Worm (Caenorhabditis elegans) whole organism, late embryonic: Measurements from ENCODE around the gene Y71H2AM.1.

Experiments used
- C08G9.2 ChIP-seq: sonication (generic microtip); optimal IDR thresholded peaks from 2 replicates; lab custom pipeline; 2016; ENCODE audit warnings: mild to moderate bottlenecking, missing genetic modification characterization, moderate library complexity, missing compliant biosample characterization
- C38D4.7 ChIP-seq: fragments of 200-800 bp; sonication (Bioruptor generic); optimal IDR thresholded peaks from 2 replicates; lab custom pipeline; 2018; ENCODE audit warnings: mild to moderate bottlenecking, missing genetic modification characterization, moderate library complexity, missing compliant biosample characterization
- K02D7.2 ChIP-seq: sonication (generic microtip); optimal IDR thresholded peaks from 2 replicates; lab custom pipeline; 2017; ENCODE audit warnings: mild to moderate bottlenecking, missing genetic modification characterization, missing compliant biosample characterization
- T23F11.4 ChIP-seq: fragments of 200-800 bp; sonication (Bioruptor generic); optimal IDR thresholded peaks from 2 replicates; lab custom pipeline; 2018; ENCODE audit warnings: mild to moderate bottlenecking, missing genetic modification characterization, missing compliant biosample characterization
- Y22D7AL.16 ChIP-seq: sonication (generic microtip); optimal IDR thresholded peaks from 2 replicates; lab custom pipeline; 2016; ENCODE audit warnings: missing genetic modification characterization, missing compliant biosample characterization
- ceh-14 ChIP-seq: sonication (generic microtip); optimal IDR thresholded peaks from 2 replicates; lab custom pipeline; 2016; ENCODE audit warnings: missing genotype, missing genetic modification characterization, missing compliant biosample characterization
- ceh-18 ChIP-seq: sonication (generic microtip); optimal IDR thresholded peaks from 2 replicates; lab custom pipeline; 2016; ENCODE audit warnings: missing genetic modification characterization, missing compliant biosample characterization
- ceh-19 ChIP-seq: fragments of 200-800 bp; sonication (Bioruptor generic); optimal IDR thresholded peaks from 2 replicates; lab custom pipeline; 2018; ENCODE audit warnings: mild to moderate bottlenecking, missing genetic modification characterization, missing compliant biosample characterization
- ceh-22 ChIP-seq: sonication (generic microtip); optimal IDR thresholded peaks from 2 replicates; lab custom pipeline; 2017; ENCODE audit warnings: missing biosample characterization, missing genetic modification characterization
- ceh-48 ChIP-seq: sonication (generic microtip); optimal IDR thresholded peaks from 2 replicates; lab custom pipeline; 2016; ENCODE audit warnings: missing genetic modification characterization, inconsistent platforms, missing compliant biosample characterization
- ceh-6 ChIP-seq: fragments of 200-800 bp; sonication (Bioruptor generic); optimal IDR thresholded peaks from 2 replicates; lab custom pipeline; 2018; ENCODE audit warnings: mild to moderate bottlenecking, missing genetic modification characterization, missing compliant biosample characterization
- ceh-9 ChIP-seq: sonication (generic microtip); optimal IDR thresholded peaks from 2 replicates; lab custom pipeline; 2016; ENCODE audit warnings: mild to moderate bottlenecking, missing genetic modification characterization, inconsistent platforms, missing compliant biosample characterization
- dmd-4 ChIP-seq: sonication (generic microtip); optimal IDR thresholded peaks from 2 replicates; lab custom pipeline; 2016; ENCODE audit warnings: borderline replicate concordance, missing genetic modification characterization, missing compliant biosample characterization
- elt-2 ChIP-seq: sonication (generic microtip); optimal IDR thresholded peaks from 2 replicates; lab custom pipeline; 2016; ENCODE audit warnings: missing genetic modification reagents, missing genetic modification characterization, missing compliant biosample characterization
- ets-4 ChIP-seq: sonication (generic microtip); optimal IDR thresholded peaks from 2 replicates; lab custom pipeline; 2016; ENCODE audit warnings: missing genetic modification characterization, missing compliant biosample characterization
- fax-1 ChIP-seq: sonication (generic microtip); optimal IDR thresholded peaks from 2 replicates; lab custom pipeline; 2016; ENCODE audit warnings: missing genotype, missing genetic modification characterization, missing compliant biosample characterization
- fkh-6 ChIP-seq: sonication (generic microtip); optimal IDR thresholded peaks from 2 replicates; lab custom pipeline; 2016; ENCODE audit warnings: missing genetic modification characterization, missing compliant biosample characterization
- hlh-13 ChIP-seq: fragments of 200-800 bp; sonication (Bioruptor generic); optimal IDR thresholded peaks from 2 replicates; lab custom pipeline; 2018; ENCODE audit warnings: mild to moderate bottlenecking, missing genetic modification characterization, missing compliant biosample characterization
- lin-11 ChIP-seq: fragments of 200-800 bp; sonication (Bioruptor generic); optimal IDR thresholded peaks from 2 replicates; lab custom pipeline; 2018; ENCODE audit warnings: mild to moderate bottlenecking, missing genetic modification characterization, missing compliant biosample characterization
- madf-2 ChIP-seq: sonication (generic microtip); optimal IDR thresholded peaks from 2 replicates; lab custom pipeline; 2017; ENCODE audit warnings: missing genetic modification characterization, missing compliant biosample characterization
- nhr-232 ChIP-seq: sonication (generic microtip); optimal IDR thresholded peaks from 2 replicates; lab custom pipeline; 2016; ENCODE audit warnings: missing genetic modification characterization, missing compliant biosample characterization
- odd-2 ChIP-seq: sonication (generic microtip); optimal IDR thresholded peaks from 2 replicates; lab custom pipeline; 2017; ENCODE audit warnings: antibody characterized with exemption, mild to moderate bottlenecking, missing genetic modification characterization, missing compliant biosample characterization
- pag-3 ChIP-seq: sonication (generic microtip); optimal IDR thresholded peaks from 2 replicates; lab custom pipeline; 2016; ENCODE audit warnings: missing compliant biosample characterization, missing genetic modification characterization, borderline replicate concordance
- pha-4 ChIP-seq: fragments of 150-350 bp; optimal IDR thresholded peaks from 2 replicates; lab custom pipeline; 2018; ENCODE audit warnings: missing biosample characterization, missing genetic modification reagents, missing genetic modification characterization
- pqm-1 ChIP-seq: sonication (generic microtip); optimal IDR thresholded peaks from 2 replicates; lab custom pipeline; 2016; ENCODE audit warnings: missing genetic modification characterization, missing compliant biosample characterization
- pros-1 ChIP-seq: fragments of 150-350 bp; optimal IDR thresholded peaks from 2 replicates; lab custom pipeline; 2014; ENCODE audit warnings: missing biosample characterization, missing genetic modification reagents, missing genetic modification characterization
- rnt-1 ChIP-seq: sonication (generic microtip); optimal IDR thresholded peaks from 2 replicates; lab custom pipeline; 2016; ENCODE audit warnings: missing genetic modification characterization, missing compliant biosample characterization
- sdc-2 ChIP-seq: sonication (generic microtip); optimal IDR thresholded peaks from 2 replicates; lab custom pipeline; 2016; ENCODE audit warnings: missing genotype, missing genetic modification characterization, missing compliant biosample characterization
- sox-2 ChIP-seq: fragments of 200-800 bp; sonication (Bioruptor generic); IDR thresholded peaks from 2 replicates; pipeline ENCODE4 v1.3.6; 2022; ENCODE audit warnings: missing genetic modification reagents, missing genetic modification characterization, missing compliant biosample characterization
- sox-4 ChIP-seq: sonication (generic microtip); optimal IDR thresholded peaks from 2 replicates; lab custom pipeline; 2017; ENCODE audit warnings: mild to moderate bottlenecking, missing genetic modification characterization, inconsistent platforms, missing compliant biosample characterization
- tbx-2 ChIP-seq: sonication (generic microtip); optimal IDR thresholded peaks from 2 replicates; lab custom pipeline; 2016; ENCODE audit warnings: missing genetic modification characterization, missing compliant biosample characterization
- ttx-3 ChIP-seq: sonication (generic microtip); optimal IDR thresholded peaks from 2 replicates; lab custom pipeline; 2016; ENCODE audit warnings: missing genetic modification reagents, missing genetic modification characterization, missing compliant biosample characterization
- unc-86 ChIP-seq: sonication (generic microtip); optimal IDR thresholded peaks from 2 replicates; lab custom pipeline; 2016; ENCODE audit warnings: missing genetic modification characterization, missing compliant biosample characterization
- zip-5 ChIP-seq: sonication (generic microtip); optimal IDR thresholded peaks from 2 replicates; lab custom pipeline; 2016; ENCODE audit warnings: missing genetic modification characterization, missing compliant biosample characterization

Y71H2AM.1 gene

DNA sequence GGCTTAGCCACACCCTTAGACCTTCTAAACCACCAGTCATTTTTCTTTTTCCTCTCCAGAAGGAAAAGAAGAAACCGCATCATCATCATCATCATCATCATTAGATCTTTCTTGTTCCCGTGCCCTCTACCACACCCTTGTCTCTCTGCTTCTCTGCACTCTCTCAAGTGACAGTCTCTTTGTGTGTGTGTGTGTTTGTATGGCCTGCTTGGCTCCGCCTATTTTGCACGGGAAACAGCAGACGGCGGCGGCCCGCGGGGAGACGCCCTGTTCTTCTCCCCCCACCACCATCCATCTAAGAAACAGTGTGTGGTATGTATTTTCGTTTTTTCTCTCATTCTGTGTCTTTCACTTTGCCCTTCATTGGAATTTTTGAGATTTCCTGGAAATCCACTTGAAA, 44.9 kb downstream of the Y71H2AM.1 start (continued):
- TF ChIP-seq ceh-6 (GFP tag; lab: Kevin White, UChicago) (no peak), ttx-3 (tag; lab: Kevin White, UChicago) (no peak), madf-2 (no peak), pqm-1 (no peak), rnt-1 (peak; percentile 60), C08G9.2 (tag; lab: Kevin White, UChicago) (no peak), ceh-22 (tag; lab: Kevin White, UChicago) (no peak), pag-3 (tag; lab: Kevin White, UChicago) (no peak), unc-86 (no peak), elt-2 (tag; lab: Kevin White, UChicago) (no peak), ceh-19 (no peak)

DNA sequence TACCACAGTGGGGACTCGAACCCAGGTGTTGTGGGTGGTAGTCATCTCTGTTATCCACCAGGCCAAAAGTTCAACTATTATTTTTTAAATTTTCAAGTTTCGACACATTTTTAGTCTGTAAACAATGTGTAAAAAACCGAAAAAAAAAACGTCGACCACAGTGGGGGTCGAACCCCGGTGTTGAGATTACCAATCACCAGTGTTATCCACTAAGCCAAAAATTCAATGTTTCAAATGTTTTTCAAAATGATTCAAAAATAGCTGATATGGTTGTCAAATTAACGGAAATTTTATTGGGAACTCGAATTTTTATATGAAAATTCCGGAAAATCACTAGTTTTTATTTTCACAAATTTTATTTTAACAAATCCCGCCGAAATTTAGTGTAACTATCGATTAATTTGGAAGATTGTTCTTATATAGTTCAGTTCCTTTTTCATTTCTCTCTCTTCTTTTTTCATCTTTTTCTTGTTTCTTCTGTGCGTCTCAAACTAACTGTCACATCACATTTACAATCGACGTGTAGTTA, 46.3 kb downstream of the Y71H2AM.1 start:
- no peak for TF ChIP-seq ceh-19
- TF ChIP-seq ceh-14 (tag; lab: Kevin White, UChicago) = no peak
- no peak for TF ChIP-seq fkh-6 (tag; lab: Kevin White, UChicago)
- TF ChIP-seq C08G9.2 (tag; lab: Kevin White, UChicago) = no peak
- TF ChIP-seq unc-86 = no peak
- TF ChIP-seq ets-4 (tag; lab: Kevin White, UChicago) = no peak
- TF ChIP-seq K02D7.2 = no peak
- no peak for TF ChIP-seq elt-2 (tag; lab: Kevin White, UChicago)
- no peak for TF ChIP-seq hlh-13
- no peak for TF ChIP-seq pros-1 (tag; lab: Kevin White, UChicago)
- no peak for TF ChIP-seq Y22D7AL.16 (tag; lab: Kevin White, UChicago)
- no peak for TF ChIP-seq T23F11.4 (GFP tag; lab: Kevin White, UChicago)
- TF ChIP-seq dmd-4 (tag; lab: Kevin White, UChicago) = no peak
- no peak for TF ChIP-seq odd-2 (tag; lab: Kevin White, UChicago)
- TF ChIP-seq pha-4 (tag; lab: Kevin White, UChicago) = no peak
- TF ChIP-seq zip-5 (tag; lab: Kevin White, UChicago) = no peak
- TF ChIP-seq ceh-48 (tag; lab: Kevin White, UChicago) = no peak

DNA sequence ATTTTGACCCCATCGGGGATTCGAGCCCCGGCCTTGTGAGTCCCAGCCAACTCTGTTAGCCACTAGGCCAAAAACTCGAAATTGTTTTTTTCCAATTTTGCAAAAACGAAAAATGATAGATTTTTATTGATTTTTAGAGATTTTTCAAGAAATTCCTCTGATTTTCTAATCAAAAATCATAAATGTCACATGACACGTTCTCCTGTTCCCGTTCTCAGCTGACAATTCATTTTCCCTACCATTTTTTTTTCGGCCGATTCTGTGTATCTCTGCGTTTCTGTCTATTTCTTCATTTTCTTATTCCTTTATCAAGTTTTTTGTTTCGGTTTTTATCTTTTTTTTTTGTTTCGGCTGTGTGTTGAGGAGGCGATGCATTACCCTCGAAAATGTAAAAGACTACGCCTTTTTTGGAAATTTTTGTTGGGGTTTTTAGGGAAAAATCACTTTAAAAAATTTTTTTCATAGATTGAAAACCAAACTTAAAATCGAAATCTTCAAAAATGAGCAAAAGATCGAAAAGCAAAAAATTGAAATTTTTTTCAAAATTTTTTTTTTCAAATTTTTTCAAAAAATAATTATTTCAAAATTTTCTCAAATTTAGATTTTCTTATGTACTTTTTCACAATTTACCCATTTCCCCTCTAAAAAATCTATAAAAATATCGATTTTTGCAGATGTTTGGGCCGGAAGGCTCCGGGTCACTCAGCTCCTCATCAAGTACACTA, 47.4 kb downstream of the Y71H2AM.1 start, which contains the start of gene klf-1:
Gene klf-1, plus strand, starts transcription at position 675 of the 725 bp plus-strand sequence.
- no peak for TF ChIP-seq pros-1 (tag; lab: Kevin White, UChicago)
- no peak for TF ChIP-seq C38D4.7 (GFP tag; lab: Kevin White, UChicago)
- no peak for TF ChIP-seq ceh-9 (tag; lab: Kevin White, UChicago)
- no peak for TF ChIP-seq ceh-18 (tag; lab: Kevin White, UChicago)
- no peak for TF ChIP-seq fax-1 (tag; lab: Kevin White, UChicago)
- no peak for TF ChIP-seq ttx-3 (tag; lab: Kevin White, UChicago)

DNA sequence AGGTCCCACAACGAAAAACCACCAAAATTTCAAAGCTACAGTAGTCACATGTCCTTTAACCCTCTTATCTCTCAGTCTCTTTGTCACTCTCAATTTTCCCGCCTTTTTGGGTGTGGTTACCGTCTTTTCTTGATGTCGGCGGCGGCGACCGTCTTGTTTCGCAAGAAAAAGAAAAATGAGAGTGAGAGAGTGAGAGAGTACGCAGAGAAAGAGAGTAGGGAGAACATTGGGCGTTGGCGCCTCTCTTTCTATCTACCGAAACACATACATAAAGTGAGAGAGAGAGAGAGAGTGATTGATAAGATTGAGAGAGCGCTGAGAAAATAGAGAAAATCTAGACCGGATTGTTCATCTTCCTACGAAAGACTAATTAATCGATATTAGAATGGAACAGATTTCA, 49.1 kb downstream of the Y71H2AM.1 start:
- TF ChIP-seq sox-2 = no peak
- TF ChIP-seq sdc-2 = no peak
- no peak for TF ChIP-seq C38D4.7 (GFP tag; lab: Kevin White, UChicago)
- TF ChIP-seq pqm-1 = peak; percentile 52
- no peak for TF ChIP-seq fkh-6 (tag; lab: Kevin White, UChicago)
- TF ChIP-seq sox-4 = no peak
- TF ChIP-seq elt-2 (tag; lab: Kevin White, UChicago) = peak; percentile 24

DNA sequence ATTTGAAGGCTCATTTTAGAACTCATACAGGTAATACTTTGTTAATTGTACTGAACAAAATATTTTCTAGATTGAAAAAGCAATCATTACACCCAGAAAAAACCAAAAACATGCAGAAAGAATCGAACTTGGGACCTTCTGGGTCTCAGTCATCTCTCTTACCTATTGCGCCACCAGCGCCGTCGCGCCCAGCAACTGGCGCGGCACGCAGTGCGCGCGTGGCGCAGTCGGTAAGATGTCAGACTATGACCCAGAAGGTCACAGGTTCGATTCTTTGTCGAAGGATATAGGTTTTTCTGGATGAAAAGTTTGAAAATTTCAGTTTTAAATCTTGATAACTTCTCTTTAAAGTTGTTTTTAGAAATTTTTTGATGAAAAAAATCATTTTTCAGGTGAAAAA, 52.8 kb downstream of the Y71H2AM.1 start:
- TF ChIP-seq pha-4 (tag; lab: Kevin White, UChicago) = no peak
- TF ChIP-seq rnt-1 = no peak
- no peak for TF ChIP-seq lin-11 (tag; lab: Kevin White, UChicago)
- TF ChIP-seq ceh-6 (GFP tag; lab: Kevin White, UChicago) = no peak
- TF ChIP-seq tbx-2 = no peak
- no peak for TF ChIP-seq nhr-232 (tag; lab: Kevin White, UChicago)
- TF ChIP-seq, all 69 proteins: peak for 0
